Fruit fly (Drosophila melanogaster): Measurements from ENCODE around the gene CG34133.

DNA sequence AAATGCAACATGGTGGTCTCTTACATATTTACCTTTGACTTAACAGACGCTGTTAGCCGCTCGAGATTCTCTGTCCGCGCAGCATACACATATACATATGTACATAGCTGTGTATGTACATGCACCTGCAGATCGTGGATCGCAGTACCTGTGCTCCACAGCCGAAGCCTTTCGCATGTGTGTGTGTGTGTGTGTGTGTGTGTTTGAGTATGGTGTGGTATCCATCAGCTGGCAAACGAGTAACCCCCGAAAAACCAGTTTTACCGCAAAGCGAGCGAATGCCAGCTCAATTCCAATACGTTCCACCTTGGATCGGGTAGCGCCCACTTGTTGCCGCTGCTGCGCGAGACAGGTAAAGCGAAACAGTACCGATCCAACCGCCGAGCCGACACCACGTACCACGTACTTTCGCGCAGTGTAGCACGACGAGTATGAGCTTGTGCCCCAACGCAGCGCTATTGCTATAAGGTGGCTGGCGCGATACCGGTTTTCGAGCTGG lies 27.8 kb upstream of the CG34133 start, which contains the start of gene Cad99C:
- TF ChIP-seq jing (GFP tag; optimal IDR thresholded peaks at IDR 0.05) (no peak), dmrt99B (tag; optimal IDR thresholded peaks at IDR 0.05) (no peak), CG13296 (GFP tag; optimal IDR thresholded peaks at IDR 0.05) (no peak), tap (tag; optimal IDR thresholded peaks at IDR 0.05) (no peak), ewg (GFP tag; optimal IDR thresholded peaks at IDR 0.05) (no peak), CG11695 (GFP tag; IDR thresholded peaks at IDR 0.05) (no peak)
